Worm (Caenorhabditis elegans) whole organism, L1 larva: ENCODE results near the gene snt-1.

Source experiments
- C04F5.9 ChIP-seq: sonication (generic microtip); optimal IDR thresholded peaks from 2 replicates; lab custom pipeline; 2016; ENCODE audit warnings: missing genetic modification characterization, missing compliant biosample characterization
- aly-2 ChIP-seq: fragments of 150-350 bp; optimal IDR thresholded peaks from 2 replicates; lab custom pipeline; 2014; ENCODE audit warnings: missing biosample characterization, missing genetic modification characterization
- dpl-1 ChIP-seq, 3 experiments: fragments of 150-350 bp in 2 of 3; sonication (generic microtip) in 1 of 3; optimal IDR thresholded peaks; 2 replicates each; lab custom pipeline; 2014 to 2017; ENCODE audit warnings: missing biosample characterization in 3 of 3, missing genetic modification characterization in 3 of 3, missing genetic modification reagents in 3 of 3
- egl-27 ChIP-seq, 2 experiments: fragments of 150-350 bp in 1 of 2; sonication (generic microtip); optimal IDR thresholded peaks; 3 replicates each; lab custom pipeline; 2017 to 2018; ENCODE audit warnings: missing biosample characterization in 2 of 2, missing genetic modification characterization in 2 of 2, missing genetic modification reagents in 2 of 2
- fkh-10 ChIP-seq: sonication (generic microtip); optimal IDR thresholded peaks from 2 replicates; lab custom pipeline; 2017; ENCODE audit warnings: missing biosample characterization, missing genetic modification reagents, missing genetic modification characterization
- lsy-2 ChIP-seq, 2 experiments: fragments of 150-350 bp; optimal IDR thresholded peaks; 2 replicates each; lab custom pipeline; 2014; ENCODE audit warnings: missing biosample characterization in 2 of 2, missing genetic modification characterization in 2 of 2
- vab-15 ChIP-seq: sonication (generic microtip); optimal IDR thresholded peaks from 2 replicates; lab custom pipeline; 2017; ENCODE audit warnings: missing genotype, mild to moderate bottlenecking, missing genetic modification characterization, missing compliant biosample characterization
- ztf-4 ChIP-seq: fragments of 150-350 bp; optimal IDR thresholded peaks from 2 replicates; lab custom pipeline; 2014; ENCODE audit warnings: missing biosample characterization, missing genetic modification characterization

DNA sequence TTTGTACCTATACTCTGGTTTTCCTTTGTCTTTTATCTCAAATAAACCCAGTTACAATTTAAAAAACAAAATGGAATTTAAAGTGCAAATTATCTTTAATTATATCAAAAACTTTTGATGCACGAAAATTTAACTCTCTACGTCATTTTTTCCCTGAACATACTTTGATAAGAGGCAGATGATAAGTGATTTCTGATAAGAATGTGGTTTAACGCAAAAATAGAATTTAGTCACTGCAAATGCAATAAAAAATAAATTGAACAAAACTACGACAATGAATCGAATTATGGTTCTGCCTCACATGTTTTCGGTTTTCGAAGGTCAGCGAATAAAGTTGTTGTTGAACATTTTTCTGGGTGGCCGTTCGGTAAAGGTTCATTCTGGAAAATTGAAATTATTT lies 11.1 kb downstream of the snt-1 start:
- TF ChIP-seq C04F5.9 (tag; lab: Kevin White, UChicago), result no peak
- TF ChIP-seq ztf-4, result no peak
- TF ChIP-seq dpl-1 (GFP tag; optimal IDR thresholded peaks at IDR 0.05; lab: Kevin White, UChicago), result no peak
- no peak for TF ChIP-seq aly-2 (tag; lab: Kevin White, UChicago)
- TF ChIP-seq lsy-2 (tag; optimal IDR thresholded peaks at IDR 0.05; lab: Kevin White, UChicago), result no peak
- no peak for TF ChIP-seq fkh-10 (GFP tag; lab: Kevin White, UChicago)
- no peak for TF ChIP-seq egl-27 (tag; optimal IDR thresholded peaks at IDR 0.05; lab: Kevin White, UChicago)
- TF ChIP-seq vab-15, result no peak
